Worm (Caenorhabditis elegans) whole organism, midembryonic: ENCODE results near the gene let-413.

Source experiments
- T22C8.4 ChIP-seq: fragments of 200-800 bp; sonication (Bioruptor generic); IDR thresholded peaks from 2 replicates; pipeline ENCODE4 v1.3.6; 2022; ENCODE audit warnings: missing genetic modification characterization, missing compliant biosample characterization
- cog-1 ChIP-seq: sonication (generic microtip); optimal IDR thresholded peaks from 2 replicates; lab custom pipeline; 2016; ENCODE audit warnings: missing genetic modification characterization, missing compliant biosample characterization
- flt-1 ChIP-seq: fragments of 200-800 bp; sonication (Bioruptor generic); IDR thresholded peaks from 2 replicates; pipeline ENCODE4 v1.3.6; 2022; ENCODE audit warnings: missing genetic modification characterization, missing compliant biosample characterization
- klf-2 ChIP-seq: fragments of 200-800 bp; sonication (Bioruptor generic); conservative IDR thresholded peaks from 2 replicates; pipeline ENCODE4 v1.3.6; 2022; ENCODE audit warnings: missing genetic modification reagents, missing genetic modification characterization, missing compliant biosample characterization
- med-1 ChIP-seq: sonication (generic microtip); optimal IDR thresholded peaks from 2 replicates; lab custom pipeline; 2017; ENCODE audit warnings: missing genetic modification characterization, mild to moderate bottlenecking, missing compliant biosample characterization, antibody characterized with exemption, missing genetic modification reagents; ENCODE audit not compliant: insufficient read depth
- ref-1 ChIP-seq: fragments of 200-800 bp; sonication (Bioruptor generic); conservative IDR thresholded peaks from 2 replicates; pipeline ENCODE4 v1.3.6; 2022; ENCODE audit warnings: missing genetic modification reagents, missing genetic modification characterization, missing compliant biosample characterization
- tab-1 ChIP-seq: fragments of 200-800 bp; sonication (Bioruptor generic); IDR thresholded peaks from 2 replicates; pipeline ENCODE4 v1.3.6; 2022; ENCODE audit warnings: missing genetic modification characterization, missing compliant biosample characterization
- ztf-23 ChIP-seq: fragments of 200-800 bp; sonication (Bioruptor generic); IDR thresholded peaks from 2 replicates; pipeline ENCODE4 v1.3.6; 2022; ENCODE audit warnings: missing genetic modification reagents, missing genetic modification characterization, missing compliant biosample characterization
- ztf-29 ChIP-seq: fragments of 200-800 bp; sonication (Bioruptor generic); IDR thresholded peaks from 2 replicates; pipeline ENCODE4 v1.3.6; 2022; ENCODE audit warnings: missing genetic modification reagents, missing genetic modification characterization, missing compliant biosample characterization

The let-413 gene

DNA sequence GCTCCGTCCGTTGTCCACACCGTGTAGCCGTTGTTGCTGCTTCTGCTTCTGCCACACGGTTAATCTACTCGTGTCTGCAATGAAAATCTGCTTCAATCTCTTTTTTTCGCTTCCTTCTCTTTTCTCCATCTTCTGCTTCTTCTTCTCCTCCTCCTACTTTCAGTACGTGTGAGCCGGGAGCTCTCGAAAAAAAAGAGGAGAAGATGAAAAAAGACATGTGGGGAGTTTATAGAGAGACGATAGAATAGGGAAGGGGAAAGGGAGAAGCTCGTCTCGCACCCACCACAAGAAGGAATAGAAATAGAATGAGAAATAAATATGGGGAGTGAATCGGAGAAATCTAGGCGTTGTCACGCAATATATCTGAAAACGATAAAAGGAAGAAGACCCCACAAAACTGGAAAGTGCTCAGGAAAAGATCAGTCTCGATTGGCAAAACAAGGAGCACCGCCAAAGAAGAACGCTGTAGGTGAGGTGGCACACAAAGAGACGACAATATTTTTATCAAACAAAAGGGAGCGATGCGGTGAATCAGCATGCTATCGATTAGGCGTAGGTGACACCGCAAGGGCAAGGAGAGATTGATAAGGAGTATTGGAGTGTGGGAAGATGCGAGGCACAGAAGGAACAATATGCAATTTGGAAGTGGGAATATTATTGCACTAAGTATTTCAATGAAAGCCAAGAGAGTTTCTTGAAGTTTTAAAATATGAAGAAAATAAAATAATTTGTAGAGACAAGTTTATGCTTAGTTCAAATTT, at the start of gene let-413:
Gene let-413, minus strand, starts transcription at position 76 of the 761 bp plus-strand sequence.
- TF ChIP-seq med-1 (GFP tag; lab: Kevin White, UChicago) (no peak), cog-1 (tag; lab: Kevin White, UChicago) (no peak), flt-1 (GFP tag; lab: Robert Waterston, UW) (no peak), klf-2 (GFP tag; lab: Robert Waterston, UW) (no peak)

ce11 chrV:8026343-8026742, 48.8 kb upstream of the let-413 start, which contains the start of gene F43H9.4:
TSS of gene F43H9.4 (plus strand) at chrV:8026708.
- TF ChIP-seq tab-1 (GFP tag; lab: Robert Waterston, UW) (no peak), T22C8.4 (no peak), med-1 (GFP tag; lab: Kevin White, UChicago) (no peak), klf-2 (GFP tag; lab: Robert Waterston, UW) (no peak), ztf-23 (no peak), flt-1 (GFP tag; lab: Robert Waterston, UW) (no peak), ztf-29 (GFP tag; lab: Robert Waterston, UW) (no peak), cog-1 (tag; lab: Kevin White, UChicago) (no peak), ref-1 (GFP tag; lab: Robert Waterston, UW) (no peak)

DNA sequence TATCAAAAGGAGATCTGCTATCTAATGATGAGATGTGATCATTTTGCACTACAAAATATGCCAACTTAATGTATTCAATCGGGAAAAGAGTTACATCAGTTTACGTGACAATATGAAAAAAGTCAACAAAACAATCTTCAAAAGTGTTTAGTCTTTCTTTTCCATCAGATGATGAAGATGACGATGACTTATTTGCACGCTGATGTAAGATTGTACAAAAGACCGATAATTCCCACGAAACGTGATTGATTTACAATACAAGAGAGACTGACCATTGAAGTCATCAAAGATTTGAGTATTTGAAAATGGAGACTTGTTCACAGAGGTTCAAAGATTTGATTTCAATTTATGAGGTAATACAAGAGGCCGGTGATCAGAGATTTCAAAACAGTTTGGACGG, 47.7 kb upstream of the let-413 start:
- no peak for TF ChIP-seq klf-2 (GFP tag; lab: Robert Waterston, UW)

- TF ChIP-seq ztf-29 (GFP tag; lab: Robert Waterston, UW), result no peak
- TF ChIP-seq med-1 (GFP tag; lab: Kevin White, UChicago), result no peak
- TF ChIP-seq tab-1 (GFP tag; lab: Robert Waterston, UW), result no peak
- no peak for TF ChIP-seq flt-1 (GFP tag; lab: Robert Waterston, UW)
- no peak for TF ChIP-seq ref-1 (GFP tag; lab: Robert Waterston, UW)
- no peak for TF ChIP-seq klf-2 (GFP tag; lab: Robert Waterston, UW)
- no peak for TF ChIP-seq T22C8.4
- no peak for TF ChIP-seq ztf-23
- TF ChIP-seq cog-1 (tag; lab: Kevin White, UChicago), result no peak
These were observed 47.2 kb upstream of the let-413 start, which contains the start of gene F43H9.3 for ce11 chrV:8024752-8025151. TSS of gene F43H9.3 (minus strand) at chrV:8024940.

- no peak for TF ChIP-seq cog-1 (tag; lab: Kevin White, UChicago)
- TF ChIP-seq klf-2 (GFP tag; lab: Robert Waterston, UW), result no peak
- TF ChIP-seq flt-1 (GFP tag; lab: Robert Waterston, UW), result no peak
- TF ChIP-seq ztf-23, result no peak
- TF ChIP-seq ztf-29 (GFP tag; lab: Robert Waterston, UW), result no peak
These were observed 44.5 kb upstream of the let-413 start, which contains the start of gene ech-3 for ce11 chrV:8022040-8022439. TSS of gene ech-3 (plus strand) at chrV:8022217.

DNA sequence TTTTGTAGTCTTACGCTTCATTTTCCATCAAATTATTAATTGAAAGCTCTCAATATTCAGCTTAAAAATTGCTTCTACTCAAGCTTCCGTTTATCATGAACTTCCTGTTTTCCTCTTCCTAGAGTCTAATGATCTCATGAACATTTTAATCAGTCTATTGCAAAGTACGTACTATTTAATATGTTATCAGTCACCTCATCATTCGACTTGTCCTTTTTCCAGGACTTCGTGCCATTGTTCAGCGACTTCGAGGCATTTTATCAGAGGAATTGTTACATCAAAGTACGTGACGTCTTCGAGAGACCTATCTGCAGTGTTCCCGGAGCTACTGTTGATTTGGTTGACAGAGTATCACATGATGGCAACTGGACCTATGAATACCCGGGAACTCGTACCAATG, 42.2 kb upstream of the let-413 start:
- TF ChIP-seq klf-2 (GFP tag; lab: Robert Waterston, UW), result no peak
- TF ChIP-seq ztf-23, result no peak
- no peak for TF ChIP-seq T22C8.4
- no peak for TF ChIP-seq ref-1 (GFP tag; lab: Robert Waterston, UW)
- no peak for TF ChIP-seq tab-1 (GFP tag; lab: Robert Waterston, UW)
- TF ChIP-seq ztf-29 (GFP tag; lab: Robert Waterston, UW), result no peak
- TF ChIP-seq cog-1 (tag; lab: Kevin White, UChicago), result no peak
- no peak for TF ChIP-seq med-1 (GFP tag; lab: Kevin White, UChicago)
- no peak for TF ChIP-seq flt-1 (GFP tag; lab: Robert Waterston, UW)

ce11 chrV:8018919-8019318, 41.3 kb upstream of the let-413 start:
- TF ChIP-seq ref-1 (GFP tag; lab: Robert Waterston, UW), result no peak
- no peak for TF ChIP-seq tab-1 (GFP tag; lab: Robert Waterston, UW)
- TF ChIP-seq T22C8.4, result no peak
- TF ChIP-seq flt-1 (GFP tag; lab: Robert Waterston, UW), result no peak
- no peak for TF ChIP-seq ztf-29 (GFP tag; lab: Robert Waterston, UW)
- TF ChIP-seq ztf-23, result no peak

- TF ChIP-seq cog-1 (tag; lab: Kevin White, UChicago) (no peak), ref-1 (GFP tag; lab: Robert Waterston, UW) (no peak)
These were observed 40.3 kb upstream of the let-413 start for ce11 chrV:8017924-8018323.

- TF ChIP-seq T22C8.4 (no peak), med-1 (GFP tag; lab: Kevin White, UChicago) (no peak), flt-1 (GFP tag; lab: Robert Waterston, UW) (no peak), ztf-23 (no peak), klf-2 (GFP tag; lab: Robert Waterston, UW) (no peak), tab-1 (GFP tag; lab: Robert Waterston, UW) (no peak), ref-1 (GFP tag; lab: Robert Waterston, UW) (no peak), ztf-29 (GFP tag; lab: Robert Waterston, UW) (no peak), cog-1 (tag; lab: Kevin White, UChicago) (no peak)
These were observed 39.4 kb upstream of the let-413 start, which contains the start of gene sptl-2 for ce11 chrV:8016928-8017327. TSS of gene sptl-2 (plus strand) at chrV:8017207.

DNA sequence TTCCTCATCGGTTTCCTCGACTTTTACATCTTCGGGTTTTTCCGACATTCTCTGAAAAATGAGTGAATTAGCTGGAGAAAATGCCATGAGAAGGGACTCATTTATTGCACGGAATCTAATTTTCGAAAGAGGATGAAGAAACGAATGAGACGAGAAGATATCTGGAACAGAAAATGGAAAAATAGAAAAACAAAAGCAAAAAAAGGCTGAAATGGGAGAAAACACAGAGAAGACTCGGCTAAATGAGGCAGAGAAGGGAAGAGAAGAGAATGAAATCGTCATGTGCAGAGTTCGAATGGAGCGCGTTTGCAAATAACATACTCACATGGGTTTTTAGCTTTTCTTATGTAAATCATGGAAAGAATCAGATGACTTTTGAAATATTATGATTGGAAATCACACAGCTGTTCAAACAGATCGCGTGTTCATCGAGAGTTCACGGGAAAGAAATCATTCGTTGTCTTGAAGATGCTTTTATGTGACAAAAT, 36.4 kb upstream of the let-413 start, which contains the start of gene Y97E10AR.6:
Gene Y97E10AR.6, minus strand, starts transcription at position 51 of the 488 bp plus-strand sequence.
- TF ChIP-seq T22C8.4, result no peak
- TF ChIP-seq med-1 (GFP tag; lab: Kevin White, UChicago), result no peak
- no peak for TF ChIP-seq flt-1 (GFP tag; lab: Robert Waterston, UW)
- TF ChIP-seq ztf-23, result no peak
- no peak for TF ChIP-seq klf-2 (GFP tag; lab: Robert Waterston, UW)
- no peak for TF ChIP-seq ztf-29 (GFP tag; lab: Robert Waterston, UW)
- no peak for TF ChIP-seq tab-1 (GFP tag; lab: Robert Waterston, UW)
- TF ChIP-seq ref-1 (GFP tag; lab: Robert Waterston, UW), result no peak
- no peak for TF ChIP-seq cog-1 (tag; lab: Kevin White, UChicago)
